Fruit fly (Drosophila melanogaster): Measurements from ENCODE around the gene hh.

dm6 chr3R:23095346-23095745 is 46.4 kb downstream of the hh start, which contains the start of gene CG17109:
- TF ChIP-seq h (optimal IDR thresholded peaks at IDR 0.05) (no peak), psq (optimal IDR thresholded peaks at IDR 0.05) (no peak), Myc (optimal IDR thresholded peaks at IDR 0.05) (no peak), Sin3A (optimal IDR thresholded peaks at IDR 0.05) (no peak), ttk (optimal IDR thresholded peaks at IDR 0.05) (no peak)

All from Kc167 (cell line).